Worm (Caenorhabditis elegans): ENCODE results near the gene ccch-2.

ce11 chrIV:16320866-16321265 is 42.9 kb downstream of the ccch-2 start, which contains the start of gene srz-61:
- no peak for TF ChIP-seq unc-62 (GFP tag; optimal IDR thresholded peaks at IDR 0.05)
- no peak for TF ChIP-seq ceh-82 (tag; optimal IDR thresholded peaks at IDR 0.05)
- TF ChIP-seq vab-15 (tag; optimal IDR thresholded peaks at IDR 0.05), result no peak
- no peak for TF ChIP-seq unc-130 (tag; optimal IDR thresholded peaks at IDR 0.05)
- TF ChIP-seq nhr-77 (tag; optimal IDR thresholded peaks at IDR 0.05), result no peak
- TF ChIP-seq fos-1 (tag; optimal IDR thresholded peaks at IDR 0.05), result no peak
- TF ChIP-seq nhr-90 (tag; optimal IDR thresholded peaks at IDR 0.05; ENCODE audit: poor library complexity), result no peak
- TF ChIP-seq elt-3 (tag; optimal IDR thresholded peaks at IDR 0.05), result no peak
- no peak for TF ChIP-seq hpl-2 (GFP tag; optimal IDR thresholded peaks at IDR 0.05)
- TF ChIP-seq lin-39 (tag; optimal IDR thresholded peaks at IDR 0.05), result no peak
